Worm (Caenorhabditis elegans) whole organism, mixed stage, embryonic: Measurements from ENCODE around the gene grld-1.

ENCODE experiments used
- bed-3 ChIP-seq: fragments of 200-800 bp; sonication (Bioruptor generic); optimal IDR thresholded peaks from 3 replicates; lab custom pipeline; 2018; ENCODE audit warnings: mild to moderate bottlenecking, missing genetic modification characterization, moderate library complexity, missing compliant biosample characterization
- ces-1 ChIP-seq: fragments of 150-350 bp; optimal IDR thresholded peaks from 2 replicates; lab custom pipeline; 2014; ENCODE audit warnings: missing biosample characterization, missing genetic modification reagents, missing genetic modification characterization
- drap-1 ChIP-seq: fragments of 200-800 bp; sonication (Bioruptor generic); optimal IDR thresholded peaks from 3 replicates; lab custom pipeline; 2018; ENCODE audit warnings: mild to moderate bottlenecking, missing genetic modification characterization, missing compliant biosample characterization
- elt-3 ChIP-seq: fragments of 150-350 bp; optimal IDR thresholded peaks from 2 replicates; lab custom pipeline; 2014; ENCODE audit warnings: missing biosample characterization, missing genetic modification characterization
- lin-13 ChIP-seq: fragments of 150-350 bp; optimal IDR thresholded peaks from 2 replicates; lab custom pipeline; 2014; ENCODE audit warnings: missing biosample characterization, missing genetic modification characterization
- nhr-12 ChIP-seq: fragments of 150-350 bp; optimal IDR thresholded peaks from 2 replicates; lab custom pipeline; 2014; ENCODE audit warnings: missing biosample characterization, missing genetic modification characterization
- nhr-2 ChIP-seq: fragments of 150-350 bp; optimal IDR thresholded peaks from 2 replicates; lab custom pipeline; 2014; ENCODE audit warnings: missing biosample characterization, missing genetic modification characterization
- nhr-237 ChIP-seq: fragments of 150-350 bp; optimal IDR thresholded peaks from 2 replicates; lab custom pipeline; 2014; ENCODE audit warnings: missing biosample characterization, missing genetic modification characterization
- nhr-28 ChIP-seq: fragments of 150-350 bp; optimal IDR thresholded peaks from 2 replicates; lab custom pipeline; 2014; ENCODE audit warnings: missing biosample characterization, missing genetic modification characterization
- snpc-4 ChIP-seq: fragments of 150-350 bp; optimal IDR thresholded peaks from 2 replicates; lab custom pipeline; 2014; ENCODE audit warnings: missing biosample characterization, missing genetic modification characterization
- sptf-1 ChIP-seq: sonication (generic microtip); optimal IDR thresholded peaks from 2 replicates; lab custom pipeline; 2017; ENCODE audit warnings: mild to moderate bottlenecking, missing genetic modification characterization, moderate library complexity, missing compliant biosample characterization
- unc-39 ChIP-seq: fragments of 150-350 bp; optimal IDR thresholded peaks from 2 replicates; lab custom pipeline; 2014; ENCODE audit warnings: missing biosample characterization, missing genetic modification characterization
- ztf-11 ChIP-seq: fragments of 150-350 bp; optimal IDR thresholded peaks from 2 replicates; lab custom pipeline; 2014; ENCODE audit warnings: missing biosample characterization, missing genetic modification characterization

DNA sequence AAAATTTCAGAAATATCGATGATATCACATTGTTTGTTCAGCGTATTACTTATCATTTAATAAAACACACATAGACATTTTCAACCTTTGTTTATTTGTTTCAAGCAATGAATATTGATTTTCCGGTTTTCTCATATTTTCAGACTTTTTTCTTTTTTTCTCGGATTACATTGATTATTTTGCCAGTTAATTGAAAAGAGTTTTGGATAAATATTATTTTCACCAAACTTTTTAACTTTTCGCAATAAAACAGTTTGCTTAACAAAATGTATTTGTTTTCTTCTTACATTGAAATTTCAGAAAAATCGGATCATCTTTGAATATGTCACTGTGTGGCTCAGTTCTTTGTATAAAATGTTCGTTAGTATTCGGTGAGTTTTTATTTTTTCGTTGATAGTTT lies 36.8 kb upstream of the grld-1 start, which contains the start of gene Y38C1AA.6:
- no peak for TF ChIP-seq ces-1 (GFP tag; lab: Kevin White, UChicago)
- no peak for TF ChIP-seq ztf-11
- no peak for TF ChIP-seq snpc-4
- TF ChIP-seq nhr-28 (tag; lab: Kevin White, UChicago): no peak
- TF ChIP-seq drap-1 (GFP tag; lab: Kevin White, UChicago): no peak
- TF ChIP-seq nhr-237 (tag; lab: Kevin White, UChicago): no peak
- no peak for TF ChIP-seq sptf-1
- TF ChIP-seq elt-3 (tag; lab: Kevin White, UChicago): no peak
- no peak for TF ChIP-seq nhr-12
- no peak for TF ChIP-seq nhr-2 (tag; lab: Kevin White, UChicago)
- TF ChIP-seq unc-39: no peak
- no peak for TF ChIP-seq bed-3 (GFP tag; lab: Kevin White, UChicago)
- no peak for TF ChIP-seq lin-13 (tag; lab: Kevin White, UChicago)
